Worm (Caenorhabditis elegans) whole organism, L2 larva: ENCODE results near the gene T01G5.6.

ENCODE experiments used
- C34F6.9 ChIP-seq: fragments of 150-350 bp; optimal IDR thresholded peaks from 2 replicates; lab custom pipeline; 2014; ENCODE audit warnings: missing biosample characterization, missing genetic modification characterization
- F13H6.1 ChIP-seq: sonication (generic microtip); optimal IDR thresholded peaks from 2 replicates; lab custom pipeline; 2016; ENCODE audit warnings: missing genetic modification characterization, missing compliant biosample characterization
- R02D3.7 ChIP-seq: fragments of 150-350 bp; optimal IDR thresholded peaks from 2 replicates; lab custom pipeline; 2014; ENCODE audit warnings: missing biosample characterization, missing genetic modification characterization
- Y55F3AM.14 ChIP-seq: fragments of 200-800 bp; sonication (Bioruptor generic); optimal IDR thresholded peaks from 2 replicates; lab custom pipeline; 2018; ENCODE audit warnings: mild to moderate bottlenecking, missing genetic modification characterization, missing compliant biosample characterization
- ZK546.5 ChIP-seq: sonication (generic microtip); optimal IDR thresholded peaks from 2 replicates; lab custom pipeline; 2017; ENCODE audit warnings: missing biosample characterization, missing genetic modification characterization
- alr-1 ChIP-seq: fragments of 150-350 bp; optimal IDR thresholded peaks from 2 replicates; lab custom pipeline; 2014; ENCODE audit warnings: missing biosample characterization, missing genetic modification characterization
- ama-1 ChIP-seq: fragments of 150-350 bp; optimal IDR thresholded peaks from 2 replicates; lab custom pipeline; 2018; ENCODE audit warnings: inconsistent platforms
- blmp-1 ChIP-seq: sonication (generic microtip); optimal IDR thresholded peaks from 2 replicates; lab custom pipeline; 2017; ENCODE audit warnings: missing genetic modification characterization, mild to moderate bottlenecking, missing compliant biosample characterization, antibody characterized with exemption, moderate library complexity; ENCODE audit not compliant: insufficient read depth
- ceh-16 ChIP-seq: fragments of 150-350 bp; optimal IDR thresholded peaks from 2 replicates; lab custom pipeline; 2014; ENCODE audit warnings: missing biosample characterization, missing genetic modification characterization
- ceh-82 ChIP-seq: fragments of 150-350 bp; optimal IDR thresholded peaks from 2 replicates; lab custom pipeline; 2014; ENCODE audit warnings: missing biosample characterization, missing genetic modification characterization
- crh-2 ChIP-seq: sonication (generic microtip); optimal IDR thresholded peaks from 2 replicates; lab custom pipeline; 2017; ENCODE audit warnings: missing biosample characterization, missing genetic modification characterization
- elt-1 ChIP-seq: fragments of 150-350 bp; optimal IDR thresholded peaks from 2 replicates; lab custom pipeline; 2014; ENCODE audit warnings: missing biosample characterization, missing genetic modification characterization
- elt-3 ChIP-seq: sonication (generic microtip); optimal IDR thresholded peaks from 2 replicates; lab custom pipeline; 2017; ENCODE audit warnings: missing biosample characterization, missing genetic modification characterization
- fos-1 ChIP-seq: fragments of 150-350 bp; optimal IDR thresholded peaks from 2 replicates; lab custom pipeline; 2014; ENCODE audit warnings: missing biosample characterization, missing genetic modification characterization
- gmeb-1 ChIP-seq: fragments of 150-350 bp; optimal IDR thresholded peaks from 2 replicates; lab custom pipeline; 2014; ENCODE audit warnings: missing biosample characterization, missing genetic modification characterization
- lin-11 ChIP-seq: fragments of 150-350 bp; sonication (generic microtip); optimal IDR thresholded peaks from 2 replicates; lab custom pipeline; 2014; ENCODE audit warnings: missing biosample characterization, missing genetic modification characterization, inconsistent platforms, mixed read lengths
- lin-13 ChIP-seq: fragments of 150-350 bp; optimal IDR thresholded peaks from 2 replicates; lab custom pipeline; 2014; ENCODE audit warnings: missing biosample characterization, missing genetic modification reagents, missing genetic modification characterization
- lin-39 ChIP-seq: fragments of 150-350 bp; optimal IDR thresholded peaks from 2 replicates; lab custom pipeline; 2014; ENCODE audit warnings: missing biosample characterization, missing genetic modification reagents, missing genetic modification characterization
- lsy-2 ChIP-seq, 2 experiments: fragments of 150-350 bp in 1 of 2; sonication (generic microtip) in 1 of 2; optimal IDR thresholded peaks; 2 replicates each; lab custom pipeline; 2014 to 2017; ENCODE audit warnings: missing biosample characterization in 2 of 2, missing genetic modification characterization in 2 of 2
- mab-5 ChIP-seq: fragments of 150-350 bp; optimal IDR thresholded peaks from 2 replicates; lab custom pipeline; 2014; ENCODE audit warnings: missing biosample characterization, missing genetic modification characterization
- mbf-1 ChIP-seq: sonication (generic microtip); optimal IDR thresholded peaks from 2 replicates; lab custom pipeline; 2017; ENCODE audit warnings: missing biosample characterization, missing genetic modification characterization
- mdl-1 ChIP-seq, 2 experiments: fragments of 150-350 bp in 1 of 2; sonication (generic microtip) in 1 of 2; optimal IDR thresholded peaks; 2 replicates each; lab custom pipeline; 2017; ENCODE audit warnings: missing biosample characterization in 2 of 2, missing genetic modification characterization in 2 of 2
- nhr-10 ChIP-seq: sonication (generic microtip); optimal IDR thresholded peaks from 2 replicates; lab custom pipeline; 2017; ENCODE audit warnings: missing biosample characterization, missing genetic modification characterization
- nhr-12 ChIP-seq: fragments of 150-350 bp; optimal IDR thresholded peaks from 2 replicates; lab custom pipeline; 2014; ENCODE audit warnings: missing biosample characterization, missing genetic modification characterization
- nhr-129 ChIP-seq: fragments of 150-350 bp; optimal IDR thresholded peaks from 2 replicates; lab custom pipeline; 2014; ENCODE audit warnings: missing biosample characterization, missing genetic modification characterization
- nhr-21 ChIP-seq: fragments of 150-350 bp; optimal IDR thresholded peaks from 2 replicates; lab custom pipeline; 2014; ENCODE audit warnings: missing biosample characterization, missing genetic modification characterization
- nhr-237 ChIP-seq: fragments of 150-350 bp; optimal IDR thresholded peaks from 2 replicates; lab custom pipeline; 2014; ENCODE audit warnings: missing biosample characterization, missing genetic modification characterization
- nhr-25 ChIP-seq: fragments of 150-350 bp; sonication (generic microtip); optimal IDR thresholded peaks from 3 replicates; lab custom pipeline; 2014; ENCODE audit warnings: missing biosample characterization, missing genetic modification characterization
- nhr-6 ChIP-seq: fragments of 150-350 bp; optimal IDR thresholded peaks from 2 replicates; lab custom pipeline; 2014; ENCODE audit warnings: missing biosample characterization, missing genetic modification characterization
- nhr-77 ChIP-seq: fragments of 150-350 bp; optimal IDR thresholded peaks from 2 replicates; lab custom pipeline; 2014; ENCODE audit warnings: missing biosample characterization, missing genetic modification characterization
- peb-1 ChIP-seq: fragments of 150-350 bp; optimal IDR thresholded peaks from 2 replicates; lab custom pipeline; 2014; ENCODE audit warnings: missing biosample characterization, missing genetic modification characterization
- sem-4 ChIP-seq: fragments of 150-350 bp; optimal IDR thresholded peaks from 2 replicates; lab custom pipeline; 2014; ENCODE audit warnings: missing biosample characterization, missing genetic modification reagents, missing genetic modification characterization
- skn-1 ChIP-seq: sonication (generic microtip); optimal IDR thresholded peaks from 2 replicates; lab custom pipeline; 2017; ENCODE audit warnings: missing biosample characterization, missing genetic modification characterization
- sma-3 ChIP-seq: sonication (generic microtip); optimal IDR thresholded peaks from 2 replicates; lab custom pipeline; 2016; ENCODE audit warnings: missing genetic modification reagents, missing genetic modification characterization, missing compliant biosample characterization
- sma-9 ChIP-seq, 2 experiments: fragments of 150-350 bp in 1 of 2; sonication (generic microtip) in 1 of 2; optimal IDR thresholded peaks; 2 replicates each; lab custom pipeline; 2014 to 2016; ENCODE audit warnings: missing genetic modification characterization in 2 of 2, mild to moderate bottlenecking in 1 of 2, missing biosample characterization in 1 of 2, missing compliant biosample characterization in 1 of 2, missing genetic modification reagents in 1 of 2, moderate library complexity in 1 of 2
- snpc-4 ChIP-seq: fragments of 150-350 bp; optimal IDR thresholded peaks from 2 replicates; lab custom pipeline; 2014; ENCODE audit warnings: missing biosample characterization, missing genetic modification characterization
- unc-39 ChIP-seq: fragments of 150-350 bp; optimal IDR thresholded peaks from 2 replicates; lab custom pipeline; 2014; ENCODE audit warnings: missing biosample characterization, missing genetic modification characterization
- unc-55 ChIP-seq: fragments of 150-350 bp; sonication (generic microtip); optimal IDR thresholded peaks from 3 replicates; lab custom pipeline; 2014; ENCODE audit warnings: missing biosample characterization, missing genetic modification reagents, missing genetic modification characterization
- unc-62 ChIP-seq: fragments of 150-350 bp; optimal IDR thresholded peaks from 2 replicates; lab custom pipeline; 2014; ENCODE audit warnings: missing biosample characterization, missing genetic modification reagents, missing genetic modification characterization
- zag-1 ChIP-seq: fragments of 150-350 bp; optimal IDR thresholded peaks from 2 replicates; lab custom pipeline; 2014; ENCODE audit warnings: missing biosample characterization, missing genetic modification characterization
- ztf-1 ChIP-seq: fragments of 200-800 bp; sonication (Bioruptor generic); conservative IDR thresholded peaks from 2 replicates; pipeline ENCODE4 v1.3.6; 2022; ENCODE audit warnings: missing genetic modification characterization, missing compliant biosample characterization
- ztf-11 ChIP-seq: sonication (generic microtip); optimal IDR thresholded peaks from 2 replicates; lab custom pipeline; 2017; ENCODE audit warnings: missing biosample characterization, missing genetic modification characterization
- ztf-4 ChIP-seq: fragments of 150-350 bp; optimal IDR thresholded peaks from 2 replicates; lab custom pipeline; 2014; ENCODE audit warnings: missing biosample characterization, missing genetic modification characterization

The T01G5.6 gene

ce11 chrV:15074907-15075306 lies 39.0 kb downstream of the T01G5.6 start:
- TF ChIP-seq zag-1 (tag; lab: Kevin White, UChicago), result peak; percentile 45
- no peak for TF ChIP-seq ztf-11 (tag; lab: Kevin White, UChicago)
- peak in 1 of 2 experiments; percentile 35 for TF ChIP-seq lsy-2 (tag; optimal IDR thresholded peaks at IDR 0.05; lab: Kevin White, UChicago)
- TF ChIP-seq C34F6.9 (tag; lab: Kevin White, UChicago), result peak; percentile 62
- TF ChIP-seq mab-5 (tag; lab: Kevin White, UChicago), result peak; percentile 11
- TF ChIP-seq unc-55 (GFP tag; lab: Kevin White, UChicago), result peak; percentile 82
- TF ChIP-seq peb-1, result no peak
- TF ChIP-seq nhr-25 (tag; lab: Kevin White, UChicago), result no peak
- no peak for TF ChIP-seq F13H6.1 (tag; lab: Kevin White, UChicago)
- TF ChIP-seq crh-2 (tag; lab: Kevin White, UChicago), result peak; percentile 32
- TF ChIP-seq unc-62, result no peak
- no peak for TF ChIP-seq lin-13 (GFP tag; lab: Kevin White, UChicago)
- peak; percentile 39 for TF ChIP-seq sma-9 (GFP tag; optimal IDR thresholded peaks at IDR 0.05; lab: Kevin White, UChicago)
- TF ChIP-seq sma-9 (tag; optimal IDR thresholded peaks at IDR 0.05; lab: Kevin White, UChicago), result no peak
- peak; percentile 52 for TF ChIP-seq nhr-129

- TF ChIP-seq elt-1 (tag; lab: Kevin White, UChicago) (no peak), R02D3.7 (tag; lab: Kevin White, UChicago) (no peak), lin-39 (tag; lab: Kevin White, UChicago) (no peak), Y55F3AM.14 (GFP tag; lab: Kevin White, UChicago) (no peak), nhr-10 (tag; lab: Kevin White, UChicago) (no peak), ceh-82 (tag; lab: Kevin White, UChicago) (no peak), nhr-129 (no peak), nhr-77 (no peak), sma-3 (GFP tag; lab: Kevin White, UChicago) (no peak), sem-4 (tag; lab: Kevin White, UChicago) (no peak), ztf-1 (GFP tag; lab: Robert Waterston, UW) (no peak), lsy-2 (tag; optimal IDR thresholded peaks at IDR 0.05; lab: Kevin White, UChicago) (no peak), unc-55 (GFP tag; lab: Kevin White, UChicago) (no peak), unc-39 (tag; lab: Kevin White, UChicago) (no peak), peb-1 (no peak), nhr-25 (tag; lab: Kevin White, UChicago) (no peak), C34F6.9 (tag; lab: Kevin White, UChicago) (no peak), lin-11 (tag; lab: Kevin White, UChicago) (no peak)
Observed at ce11 chrV:15072738-15073137, 41.2 kb downstream of the T01G5.6 start.

ce11 chrV:15071015-15071810 lies 42.7 kb downstream of the T01G5.6 start, which contains the start of gene unc-76:
Gene unc-76, plus strand, starts transcription at chrV:15071760.
- TF ChIP-seq mbf-1 (tag; lab: Kevin White, UChicago), result no peak
- TF ChIP-seq peb-1, result no peak
- peak; percentile 47 for TF ChIP-seq lin-39 (tag; lab: Kevin White, UChicago)
- TF ChIP-seq elt-1 (tag; lab: Kevin White, UChicago), result no peak
- TF ChIP-seq crh-2 (tag; lab: Kevin White, UChicago), result peak; percentile 88
- TF ChIP-seq ztf-4 (tag; lab: Kevin White, UChicago), result peak; percentile 40
- no peak for TF ChIP-seq lin-11 (tag; lab: Kevin White, UChicago)
- peak; percentile 28 for TF ChIP-seq unc-39 (tag; lab: Kevin White, UChicago)
- TF ChIP-seq ZK546.5 (tag; lab: Kevin White, UChicago), result no peak
- no peak for TF ChIP-seq nhr-6
- peak; percentile 45 for TF ChIP-seq nhr-21 (tag; lab: Kevin White, UChicago)
- peak; percentile 25 for TF ChIP-seq sem-4 (tag; lab: Kevin White, UChicago)
- TF ChIP-seq mdl-1 (tag; optimal IDR thresholded peaks at IDR 0.05; lab: Kevin White, UChicago), result peak in 1 of 2 experiments; percentile 73
- TF ChIP-seq Y55F3AM.14 (GFP tag; lab: Kevin White, UChicago), result peak; percentile 77
- TF ChIP-seq nhr-129, result peak; percentile 92
- TF ChIP-seq lsy-2 (tag; optimal IDR thresholded peaks at IDR 0.05; lab: Kevin White, UChicago), result peak; percentile 50 to 87
- TF ChIP-seq unc-55 (GFP tag; lab: Kevin White, UChicago), result peak; percentile 58
- TF ChIP-seq alr-1 (tag; lab: Kevin White, UChicago), result no peak
- no peak for TF ChIP-seq ama-1 (lab: Kevin White, UChicago)
- TF ChIP-seq C34F6.9 (tag; lab: Kevin White, UChicago), result peak; percentile 96
- TF ChIP-seq R02D3.7 (tag; lab: Kevin White, UChicago), result peak; percentile 13
- no peak for TF ChIP-seq nhr-12 (tag; lab: Kevin White, UChicago)
- no peak for TF ChIP-seq nhr-10 (tag; lab: Kevin White, UChicago)
- TF ChIP-seq snpc-4 (tag; lab: Kevin White, UChicago), result no peak
- no peak for TF ChIP-seq ztf-1 (GFP tag; lab: Robert Waterston, UW)
- no peak for TF ChIP-seq elt-3 (tag; lab: Kevin White, UChicago)
- TF ChIP-seq ceh-16 (tag; lab: Kevin White, UChicago), result no peak
- TF ChIP-seq ztf-11 (tag; lab: Kevin White, UChicago), result no peak
- TF ChIP-seq nhr-237 (tag; lab: Kevin White, UChicago), result no peak
- TF ChIP-seq nhr-25 (tag; lab: Kevin White, UChicago), result peak; percentile 42
- peak; percentile 68 for TF ChIP-seq fos-1 (tag; lab: Kevin White, UChicago)
- TF ChIP-seq ceh-82 (tag; lab: Kevin White, UChicago), result no peak
- no peak for TF ChIP-seq gmeb-1 (tag; lab: Kevin White, UChicago)
- TF ChIP-seq sma-3 (GFP tag; lab: Kevin White, UChicago), result peak; percentile 33
- peak; percentile 84 for TF ChIP-seq sma-9 (GFP tag; optimal IDR thresholded peaks at IDR 0.05; lab: Kevin White, UChicago)
- no peak for TF ChIP-seq sma-9 (tag; optimal IDR thresholded peaks at IDR 0.05; lab: Kevin White, UChicago)
- TF ChIP-seq blmp-1 (tag; lab: Kevin White, UChicago), result no peak
- TF ChIP-seq F13H6.1 (tag; lab: Kevin White, UChicago), result peak; percentile 94
- TF ChIP-seq nhr-77, result no peak
- TF ChIP-seq skn-1 (tag; lab: Kevin White, UChicago), result no peak
